Worm (Caenorhabditis elegans) whole organism, L4 larva: ENCODE data around the gene Y67A10A.2.

Experiments
- F37D6.2 ChIP-seq: sonication (generic microtip); optimal IDR thresholded peaks from 2 replicates; lab custom pipeline; 2016; ENCODE audit warnings: mild to moderate bottlenecking, missing genetic modification characterization, missing compliant biosample characterization
- F44E2.7 ChIP-seq: fragments of 200-800 bp; sonication (Bioruptor generic); IDR thresholded peaks from 2 replicates; pipeline ENCODE4 v2.1.2; 2022; ENCODE audit warnings: missing genetic modification characterization, missing compliant biosample characterization
- T26A8.4 ChIP-seq: fragments of 200-800 bp; sonication (Bioruptor generic); IDR thresholded peaks from 2 replicates; pipeline ENCODE4 v1.3.6; 2022; ENCODE audit warnings: missing genetic modification characterization, missing compliant biosample characterization
- Y48G9A.11 ChIP-seq: fragments of 200-800 bp; sonication (Bioruptor generic); IDR thresholded peaks from 2 replicates; pipeline ENCODE4 v1.3.6; 2022; ENCODE audit warnings: missing genetic modification reagents, missing genetic modification characterization, missing compliant biosample characterization
- Y5F2A.4 ChIP-seq: fragments of 200-800 bp; sonication (Bioruptor generic); optimal IDR thresholded peaks from 2 replicates; lab custom pipeline; 2018; ENCODE audit warnings: mild to moderate bottlenecking, missing genetic modification characterization, missing compliant biosample characterization
- Y75B8A.6 ChIP-seq: fragments of 200-800 bp; sonication (Bioruptor generic); IDR thresholded peaks from 2 replicates; pipeline ENCODE4 v1.3.6; 2022; ENCODE audit warnings: missing genetic modification reagents, missing genetic modification characterization, missing compliant biosample characterization
- aha-1 ChIP-seq: fragments of 150-350 bp; peaks from one replicate; lab custom pipeline; 2014; ENCODE audit warnings: missing biosample characterization, missing genetic modification characterization
- attf-4 ChIP-seq: sonication (generic microtip); optimal IDR thresholded peaks from 3 replicates; lab custom pipeline; 2017; ENCODE audit warnings: missing biosample characterization, missing genetic modification characterization
- ceh-20 ChIP-seq: fragments of 200-800 bp; sonication (Bioruptor generic); IDR thresholded peaks from 2 replicates; pipeline ENCODE4 v1.3.6; 2022; ENCODE audit warnings: missing genetic modification reagents, missing genetic modification characterization, missing compliant biosample characterization
- ceh-28 ChIP-seq: fragments of 150-350 bp; optimal IDR thresholded peaks from 2 replicates; lab custom pipeline; 2014; ENCODE audit warnings: missing biosample characterization, missing genetic modification reagents, missing genetic modification characterization
- ceh-62 ChIP-seq: sonication (generic microtip); optimal IDR thresholded peaks from 2 replicates; lab custom pipeline; 2017; ENCODE audit warnings: missing biosample characterization, missing genetic modification characterization
- ceh-82 ChIP-seq: sonication (generic microtip); optimal IDR thresholded peaks from 2 replicates; lab custom pipeline; 2017; ENCODE audit warnings: missing biosample characterization, missing genetic modification characterization
- cey-2 ChIP-seq: sonication (generic microtip); optimal IDR thresholded peaks from 3 replicates; lab custom pipeline; 2017; ENCODE audit warnings: missing genetic modification characterization, mild to moderate bottlenecking, missing compliant biosample characterization, antibody characterized with exemption, borderline replicate concordance; ENCODE audit not compliant: insufficient read depth
- ctbp-1 ChIP-seq: fragments of 200-800 bp; sonication (Bioruptor generic); IDR thresholded peaks from 2 replicates; pipeline ENCODE4 v1.3.6; 2022; ENCODE audit warnings: missing genetic modification reagents, missing genetic modification characterization, missing compliant biosample characterization
- dmd-6 ChIP-seq: fragments of 200-800 bp; sonication (Bioruptor generic); IDR thresholded peaks from 2 replicates; pipeline ENCODE4 v1.3.6; 2022; ENCODE audit warnings: missing genetic modification reagents, missing genetic modification characterization, missing compliant biosample characterization
- dmd-8 ChIP-seq: fragments of 200-800 bp; sonication (Bioruptor generic); IDR thresholded peaks from 2 replicates; pipeline ENCODE4 v1.3.6; 2022; ENCODE audit warnings: missing genetic modification characterization, missing compliant biosample characterization
- dve-1 ChIP-seq: sonication (generic microtip); optimal IDR thresholded peaks from 2 replicates; lab custom pipeline; 2017; ENCODE audit warnings: antibody characterized with exemption, mild to moderate bottlenecking, missing genetic modification characterization, missing compliant biosample characterization; ENCODE audit not compliant: insufficient read depth
- gei-8 ChIP-seq: fragments of 200-800 bp; sonication (Bioruptor generic); optimal IDR thresholded peaks from 2 replicates; lab custom pipeline; 2018; ENCODE audit warnings: mild to moderate bottlenecking, missing genetic modification characterization, missing compliant biosample characterization
- jun-1 ChIP-seq: fragments of 150-350 bp; optimal IDR thresholded peaks from 2 replicates; lab custom pipeline; 2014; ENCODE audit warnings: missing biosample characterization, missing genetic modification reagents, missing genetic modification characterization
- lin-13 ChIP-seq: fragments of 150-350 bp; optimal IDR thresholded peaks from 2 replicates; lab custom pipeline; 2014; ENCODE audit warnings: missing biosample characterization, missing genetic modification reagents, missing genetic modification characterization
- lin-15B ChIP-seq: fragments of 150-350 bp; sonication (generic microtip); optimal IDR thresholded peaks from 3 replicates; lab custom pipeline; 2014; ENCODE audit warnings: missing biosample characterization, missing genetic modification characterization
- lin-29 ChIP-seq: fragments of 200-800 bp; sonication (Bioruptor generic); IDR thresholded peaks from 2 replicates; pipeline ENCODE4 v1.3.6; 2022; ENCODE audit warnings: missing genetic modification reagents, missing genetic modification characterization, missing compliant biosample characterization
- lin-38 ChIP-seq: fragments of 200-800 bp; sonication (Bioruptor generic); IDR thresholded peaks from 2 replicates; pipeline ENCODE4 v1.3.6; 2022; ENCODE audit warnings: missing genetic modification reagents, missing genetic modification characterization, missing compliant biosample characterization
- lir-3 ChIP-seq: sonication (generic microtip); optimal IDR thresholded peaks from 2 replicates; lab custom pipeline; 2016; ENCODE audit warnings: mild to moderate bottlenecking, missing genetic modification characterization, missing compliant biosample characterization
- nhr-25 ChIP-seq: sonication (generic microtip); optimal IDR thresholded peaks from 2 replicates; lab custom pipeline; 2017; ENCODE audit warnings: missing genetic modification characterization, mild to moderate bottlenecking, missing compliant biosample characterization, antibody characterized with exemption, moderate library complexity, borderline replicate concordance; ENCODE audit not compliant: insufficient read depth
- nhr-28 ChIP-seq: fragments of 150-350 bp; optimal IDR thresholded peaks from 2 replicates; lab custom pipeline; 2014; ENCODE audit warnings: missing biosample characterization, missing genetic modification characterization
- nhr-41 ChIP-seq: fragments of 200-800 bp; sonication (Bioruptor generic); IDR thresholded peaks from 2 replicates; pipeline ENCODE4 v1.3.6; 2022; ENCODE audit warnings: missing genetic modification reagents, missing genetic modification characterization, missing compliant biosample characterization
- nhr-48 ChIP-seq: sonication (generic microtip); optimal IDR thresholded peaks from 2 replicates; lab custom pipeline; 2016; ENCODE audit warnings: mild to moderate bottlenecking, missing genetic modification characterization, missing compliant biosample characterization
- nhr-6 ChIP-seq: fragments of 150-350 bp; optimal IDR thresholded peaks from 2 replicates; lab custom pipeline; 2014; ENCODE audit warnings: missing biosample characterization, missing genetic modification characterization
- pqm-1 ChIP-seq: sonication (generic microtip); optimal IDR thresholded peaks from 2 replicates; lab custom pipeline; 2017; ENCODE audit warnings: missing biosample characterization, missing genetic modification characterization
- skn-1 ChIP-seq: fragments of 150-350 bp; optimal IDR thresholded peaks from 2 replicates; lab custom pipeline; 2014; ENCODE audit warnings: missing biosample characterization, missing genetic modification characterization
- snpc-1.2 ChIP-seq: fragments of 200-800 bp; sonication (Bioruptor generic); IDR thresholded peaks from 2 replicates; pipeline ENCODE4 v1.3.6; 2022; ENCODE audit warnings: missing genetic modification reagents, missing genetic modification characterization, missing compliant biosample characterization
- unc-39 ChIP-seq: sonication (generic microtip); optimal IDR thresholded peaks from 2 replicates; lab custom pipeline; 2017; ENCODE audit warnings: missing biosample characterization, missing genetic modification characterization
- unc-62 ChIP-seq, 3 experiments: fragments of 150-350 bp in 1 of 3; sonication (generic microtip); optimal IDR thresholded peaks in 2 of 3; peaks in 1 of 3; 1 replicate in 1 of 3; 2 replicates in 2 of 3; lab custom pipeline; 2014 to 2017; ENCODE audit warnings: missing biosample characterization in 3 of 3, missing genetic modification characterization in 3 of 3, missing genetic modification reagents in 3 of 3, missing genotype in 1 of 3

Gene Y67A10A.2

ce11 chrIV:14379191-14379590, 41.3 kb downstream of the Y67A10A.2 start:
- TF ChIP-seq Y5F2A.4 (GFP tag; lab: Kevin White, UChicago) (no peak), Y48G9A.11 (GFP tag; lab: Robert Waterston, UW) (no peak), nhr-48 (tag; lab: Kevin White, UChicago) (no peak), ceh-20 (GFP tag; lab: Robert Waterston, UW) (no peak), dve-1 (tag; lab: Kevin White, UChicago) (no peak), lir-3 (tag; lab: Kevin White, UChicago) (no peak), lin-13 (GFP tag; lab: Kevin White, UChicago) (no peak), ceh-62 (tag; lab: Kevin White, UChicago) (no peak), T26A8.4 (GFP tag; lab: Robert Waterston, UW) (no peak), attf-4 (no peak), F37D6.2 (no peak), gei-8 (GFP tag; lab: Kevin White, UChicago) (no peak), lin-38 (GFP tag; lab: Robert Waterston, UW) (no peak), ctbp-1 (GFP tag; lab: Robert Waterston, UW) (no peak), lin-29 (GFP tag; lab: Robert Waterston, UW) (no peak), F44E2.7 (no peak), pqm-1 (no peak)

- TF ChIP-seq snpc-1.2 (peak; percentile 78), dmd-8 (GFP tag; lab: Robert Waterston, UW) (no peak)
These were observed 45.6 kb downstream of the Y67A10A.2 start, which contains the start of gene paqr-3 for ce11 chrIV:14383474-14383873. Gene paqr-3, minus strand, starts transcription at chrIV:14383683.

ce11 chrIV:14384194-14384593, 46.3 kb downstream of the Y67A10A.2 start:
- TF ChIP-seq unc-62 (GFP tag; optimal IDR thresholded peaks at IDR 0.05 in 1 of 2; lab: Kevin White, UChicago), result peak in 1 of 2 experiments; percentile 56
- TF ChIP-seq unc-62 (tag; optimal IDR thresholded peaks at IDR 0.05; lab: Kevin White, UChicago), result no peak
- no peak for TF ChIP-seq gei-8 (GFP tag; lab: Kevin White, UChicago)

ce11 chrIV:14385140-14385539, 47.3 kb downstream of the Y67A10A.2 start:
- TF ChIP-seq dmd-6 (GFP tag; lab: Robert Waterston, UW) (no peak), nhr-6 (tag; lab: Kevin White, UChicago) (no peak), ceh-82 (tag; lab: Kevin White, UChicago) (no peak), ceh-28 (tag; lab: Kevin White, UChicago) (no peak), nhr-28 (peak; percentile 1), aha-1 (tag; lab: Kevin White, UChicago) (peak; percentile 14), lin-13 (GFP tag; lab: Kevin White, UChicago) (no peak), cey-2 (tag; lab: Kevin White, UChicago) (no peak), nhr-41 (no peak), Y75B8A.6 (no peak), lin-15B (tag; lab: Kevin White, UChicago) (no peak), unc-39 (tag; lab: Kevin White, UChicago) (no peak), jun-1 (tag; lab: Kevin White, UChicago) (no peak), nhr-25 (tag; lab: Kevin White, UChicago) (no peak), F37D6.2 (no peak), skn-1 (no peak)
- TF ChIP-seq, all 104 proteins: peak for 2
